Worm (Caenorhabditis elegans) whole organism, young adult: ENCODE data around the gene nhr-253.

Experiments
- D2030.7 ChIP-seq: fragments of 200-800 bp; sonication (Bioruptor generic); IDR thresholded peaks from 2 replicates; pipeline ENCODE4 v1.3.6; 2022; ENCODE audit warnings: missing genetic modification reagents, missing genetic modification characterization, missing compliant biosample characterization
- F37B4.10 ChIP-seq: fragments of 200-800 bp; sonication (Bioruptor generic); IDR thresholded peaks from 2 replicates; pipeline ENCODE4 v1.3.6; 2022; ENCODE audit warnings: missing genetic modification characterization, missing compliant biosample characterization
- F49E8.2 ChIP-seq: sonication (generic microtip); optimal IDR thresholded peaks from 3 replicates; lab custom pipeline; 2017; ENCODE audit warnings: missing genetic modification characterization, mild to moderate bottlenecking, missing compliant biosample characterization, antibody characterized with exemption, moderate library complexity; ENCODE audit not compliant: insufficient read depth
- K11D2.4 ChIP-seq: fragments of 200-800 bp; sonication (Bioruptor generic); IDR thresholded peaks from 2 replicates; pipeline ENCODE4 v1.3.6; 2022; ENCODE audit warnings: missing genetic modification reagents, missing genetic modification characterization, missing compliant biosample characterization
- T07F8.4 ChIP-seq: sonication (generic microtip); optimal IDR thresholded peaks from 2 replicates; lab custom pipeline; 2016; ENCODE audit warnings: mild to moderate bottlenecking, missing genetic modification characterization, moderate library complexity, missing compliant biosample characterization
- T26A5.8 ChIP-seq: sonication (generic microtip); optimal IDR thresholded peaks from 2 replicates; lab custom pipeline; 2016; ENCODE audit warnings: missing genetic modification characterization, missing compliant biosample characterization
- Y67H2A.10 ChIP-seq: fragments of 200-800 bp; sonication (Bioruptor generic); conservative IDR thresholded peaks from 2 replicates; pipeline ENCODE4 v1.3.6; 2022; ENCODE audit warnings: missing genetic modification reagents, missing genetic modification characterization, missing compliant biosample characterization
- ZK185.1 ChIP-seq: sonication (generic microtip); optimal IDR thresholded peaks from 2 replicates; lab custom pipeline; 2016; ENCODE audit warnings: mild to moderate bottlenecking, missing genetic modification characterization, missing compliant biosample characterization; ENCODE audit not compliant: poor library complexity, severe bottlenecking
- ama-1 ChIP-seq, 3 experiments: fragments of 150-350 bp in 1 of 3; sonication (generic microtip) in 2 of 3; optimal IDR thresholded peaks; 2 replicates each; lab custom pipeline; 2014 to 2018; ENCODE audit warnings: missing biosample characterization in 2 of 3, missing genetic modification characterization in 2 of 3, missing genetic modification reagents in 2 of 3
- attf-5 ChIP-seq: fragments of 200-800 bp; sonication (Bioruptor generic); optimal IDR thresholded peaks from 2 replicates; lab custom pipeline; 2018; ENCODE audit warnings: mild to moderate bottlenecking, missing genetic modification characterization, missing compliant biosample characterization
- ccch-3 ChIP-seq: fragments of 200-800 bp; sonication (Bioruptor generic); optimal IDR thresholded peaks from 2 replicates; lab custom pipeline; 2018; ENCODE audit warnings: mild to moderate bottlenecking, missing genetic modification characterization, missing compliant biosample characterization
- cebp-1 ChIP-seq, 2 experiments: fragments of 200-800 bp in 1 of 2; sonication (Bioruptor generic) in 1 of 2; sonication (generic microtip) in 1 of 2; IDR thresholded peaks in 1 of 2; optimal IDR thresholded peaks in 1 of 2; 2 replicates each; pipeline versions ENCODE4 v1.3.6 to Lab custom; 2017 to 2022; ENCODE audit warnings: missing compliant biosample characterization in 2 of 2, missing genetic modification characterization in 2 of 2, mild to moderate bottlenecking in 1 of 2, missing genetic modification reagents in 1 of 2, moderate library complexity in 1 of 2
- ceh-27 ChIP-seq: fragments of 200-800 bp; sonication (Bioruptor generic); optimal IDR thresholded peaks from 2 replicates; lab custom pipeline; 2018; ENCODE audit warnings: mild to moderate bottlenecking, missing genetic modification characterization, moderate library complexity, missing compliant biosample characterization
- ceh-91 ChIP-seq: fragments of 200-800 bp; sonication (Bioruptor generic); IDR thresholded peaks from 2 replicates; pipeline ENCODE4 v1.3.6; 2022; ENCODE audit warnings: missing genetic modification reagents, missing genetic modification characterization, missing compliant biosample characterization
- die-1 ChIP-seq: sonication (generic microtip); optimal IDR thresholded peaks from 2 replicates; lab custom pipeline; 2016; ENCODE audit warnings: missing genotype, mild to moderate bottlenecking, missing genetic modification characterization, missing compliant biosample characterization
- hlh-26 ChIP-seq: fragments of 200-800 bp; sonication (Bioruptor generic); conservative IDR thresholded peaks from 2 replicates; pipeline ENCODE4 v1.3.6; 2022; ENCODE audit warnings: missing genetic modification reagents, missing genetic modification characterization, missing compliant biosample characterization
- hsf-1 ChIP-seq: fragments of 200-800 bp; sonication (Bioruptor generic); IDR thresholded peaks from 2 replicates; pipeline ENCODE4 v1.3.6; 2022; ENCODE audit warnings: missing genetic modification reagents, missing genetic modification characterization, missing compliant biosample characterization
- let-526 ChIP-seq: fragments of 200-800 bp; sonication (Bioruptor generic); IDR thresholded peaks from 2 replicates; pipeline ENCODE4 v1.3.6; 2022; ENCODE audit warnings: missing genetic modification reagents, missing genetic modification characterization, missing compliant biosample characterization
- lin-26 ChIP-seq: fragments of 200-800 bp; sonication (Bioruptor generic); IDR thresholded peaks from 2 replicates; pipeline ENCODE4 v1.3.6; 2022; ENCODE audit warnings: missing genetic modification reagents, missing genetic modification characterization, missing compliant biosample characterization
- madf-3 ChIP-seq: fragments of 200-800 bp; sonication (Bioruptor generic); IDR thresholded peaks from 2 replicates; pipeline ENCODE4 v1.3.6; 2022; ENCODE audit warnings: missing genetic modification reagents, missing genetic modification characterization, missing compliant biosample characterization
- nfyb-1 ChIP-seq: fragments of 200-800 bp; sonication (Bioruptor generic); IDR thresholded peaks from 2 replicates; pipeline ENCODE4 v1.3.6; 2022; ENCODE audit warnings: missing genetic modification reagents, missing genetic modification characterization, missing compliant biosample characterization
- nhr-120 ChIP-seq: fragments of 200-800 bp; sonication (Bioruptor generic); IDR thresholded peaks from 2 replicates; pipeline ENCODE4 v1.3.6; 2022; ENCODE audit warnings: missing genetic modification characterization, missing compliant biosample characterization
- nhr-179 ChIP-seq: sonication (generic microtip); optimal IDR thresholded peaks from 2 replicates; lab custom pipeline; 2016; ENCODE audit warnings: mild to moderate bottlenecking, missing genetic modification characterization, missing compliant biosample characterization
- nhr-80 ChIP-seq: sonication (generic microtip); optimal IDR thresholded peaks from 2 replicates; lab custom pipeline; 2016; ENCODE audit warnings: missing genetic modification characterization, missing compliant biosample characterization
- rec-8 ChIP-seq, 2 experiments: sonication (generic microtip); optimal IDR thresholded peaks; 2 replicates each; lab custom pipeline; 2016; ENCODE audit warnings: mild to moderate bottlenecking in 2 of 2, missing genetic modification characterization in 2 of 2, missing genetic modification reagents in 2 of 2, missing genotype in 2 of 2, missing biosample characterization in 1 of 2, missing compliant biosample characterization in 1 of 2, moderate library complexity in 1 of 2
- rpc-1 ChIP-seq, 2 experiments: fragments of 150-350 bp in 1 of 2; sonication (generic microtip) in 1 of 2; optimal IDR thresholded peaks; 2 replicates each; lab custom pipeline; 2014 to 2018; ENCODE audit warnings: missing biosample characterization in 1 of 2, missing genetic modification characterization in 1 of 2, missing genetic modification reagents in 1 of 2, missing genotype in 1 of 2
- snpc-1.1 ChIP-seq: sonication (generic microtip); optimal IDR thresholded peaks from 2 replicates; lab custom pipeline; 2017; ENCODE audit warnings: missing genetic modification characterization, mild to moderate bottlenecking, missing compliant biosample characterization, antibody characterized with exemption, moderate library complexity, missing genotype, missing genetic modification reagents; ENCODE audit not compliant: insufficient read depth
- sptf-2 ChIP-seq: fragments of 200-800 bp; sonication (Bioruptor generic); optimal IDR thresholded peaks from 2 replicates; lab custom pipeline; 2018; ENCODE audit warnings: mild to moderate bottlenecking, missing genetic modification characterization, missing compliant biosample characterization
- tbp1 ChIP-seq: fragments of 200-800 bp; sonication (Bioruptor generic); optimal IDR thresholded peaks from 2 replicates; lab custom pipeline; 2018; ENCODE audit warnings: mild to moderate bottlenecking, missing genetic modification characterization, missing compliant biosample characterization
- tbx-9 ChIP-seq: sonication (generic microtip); optimal IDR thresholded peaks from 2 replicates; lab custom pipeline; 2016; ENCODE audit warnings: borderline replicate concordance, missing genetic modification characterization, inconsistent platforms, missing compliant biosample characterization
- zim-3 ChIP-seq: sonication (generic microtip); optimal IDR thresholded peaks from 2 replicates; lab custom pipeline; 2017; ENCODE audit warnings: mild to moderate bottlenecking, missing genetic modification characterization, moderate library complexity, missing compliant biosample characterization
- ztf-25 ChIP-seq: fragments of 200-800 bp; sonication (Bioruptor generic); IDR thresholded peaks from 2 replicates; pipeline ENCODE4 v1.3.6; 2022; ENCODE audit warnings: missing genetic modification reagents, missing genetic modification characterization, missing compliant biosample characterization
- ztf-28 ChIP-seq: fragments of 200-800 bp; sonication (Bioruptor generic); IDR thresholded peaks from 2 replicates; pipeline ENCODE4 v1.3.6; 2022; ENCODE audit warnings: missing genetic modification reagents, missing genetic modification characterization, missing compliant biosample characterization
- ztf-6 ChIP-seq: fragments of 200-800 bp; sonication (Bioruptor generic); IDR thresholded peaks from 2 replicates; pipeline ENCODE4 v1.3.6; 2022; ENCODE audit warnings: missing genetic modification reagents, missing genetic modification characterization, missing compliant biosample characterization

The nhr-253 gene

ce11 chrV:422133-422532 lies 25.7 kb downstream of the nhr-253 start, which contains the start of gene dod-20:
dod-20 (plus strand) TSS chrV:422433.
- TF ChIP-seq T07F8.4 (tag; lab: Kevin White, UChicago) (no peak), nhr-80 (peak; percentile 34), cebp-1 (GFP tag; IDR thresholded peaks at IDR 0.05; lab: Robert Waterston, UW) (0 out of 2 replicates have a peak, but pooled peaks have one; percentile 22), cebp-1 (tag; optimal IDR thresholded peaks at IDR 0.05; lab: Kevin White, UChicago) (no peak), hlh-26 (GFP tag; lab: Robert Waterston, UW) (no peak)

DNA sequence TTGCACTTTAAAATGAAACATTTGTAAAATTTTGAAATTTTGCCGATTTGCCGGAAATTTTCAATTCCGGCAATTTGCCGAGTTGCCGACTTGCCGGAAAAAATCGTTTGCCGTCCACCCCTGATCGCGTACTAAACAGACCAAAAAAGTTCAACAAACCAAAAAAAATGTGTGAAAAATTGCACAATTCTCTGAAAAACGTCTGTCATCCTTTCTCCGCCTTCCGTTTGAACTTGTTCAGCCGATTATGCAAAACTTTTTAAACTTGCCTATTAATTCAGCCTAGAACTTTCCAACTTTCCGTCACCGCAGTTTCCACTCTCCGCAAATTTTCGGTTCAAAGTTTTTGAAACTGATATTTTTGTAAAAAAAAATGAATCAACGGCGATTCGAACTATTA lies 27.7 kb downstream of the nhr-253 start, which contains the start of gene B0554.5:
Gene B0554.5, plus strand, starts transcription at position 301 of the 400 bp plus-strand sequence.
- no peak for TF ChIP-seq hsf-1
- TF ChIP-seq rpc-1 (optimal IDR thresholded peaks at IDR 0.05; lab: Kevin White, UChicago) = no peak
- TF ChIP-seq rpc-1 (tag; optimal IDR thresholded peaks at IDR 0.05; lab: Kevin White, UChicago) = no peak
- no peak for TF ChIP-seq ztf-25 (GFP tag; lab: Robert Waterston, UW)
- no peak for TF ChIP-seq nhr-120 (GFP tag; lab: Robert Waterston, UW)
- TF ChIP-seq madf-3 (GFP tag; lab: Robert Waterston, UW) = no peak
- TF ChIP-seq ama-1 (optimal IDR thresholded peaks at IDR 0.05; lab: Kevin White, UChicago) = no peak
- no peak for TF ChIP-seq ama-1 (GFP tag; optimal IDR thresholded peaks at IDR 0.05; lab: Kevin White, UChicago)
- TF ChIP-seq D2030.7 (GFP tag; lab: Robert Waterston, UW) = no peak
- TF ChIP-seq let-526 (GFP tag; lab: Robert Waterston, UW) = no peak
- no peak for TF ChIP-seq F49E8.2 (tag; lab: Kevin White, UChicago)
- no peak for TF ChIP-seq ceh-91 (GFP tag; lab: Robert Waterston, UW)
- no peak for TF ChIP-seq snpc-1.1 (tag; lab: Kevin White, UChicago)
- TF ChIP-seq sptf-2 = no peak
- no peak for TF ChIP-seq attf-5 (GFP tag; lab: Kevin White, UChicago)
- no peak for TF ChIP-seq ceh-27
- TF ChIP-seq F37B4.10 (GFP tag; lab: Robert Waterston, UW) = no peak
- TF ChIP-seq K11D2.4 = no peak
- no peak for TF ChIP-seq zim-3 (tag; lab: Kevin White, UChicago)
- TF ChIP-seq, all 124 proteins: peak for 0

DNA sequence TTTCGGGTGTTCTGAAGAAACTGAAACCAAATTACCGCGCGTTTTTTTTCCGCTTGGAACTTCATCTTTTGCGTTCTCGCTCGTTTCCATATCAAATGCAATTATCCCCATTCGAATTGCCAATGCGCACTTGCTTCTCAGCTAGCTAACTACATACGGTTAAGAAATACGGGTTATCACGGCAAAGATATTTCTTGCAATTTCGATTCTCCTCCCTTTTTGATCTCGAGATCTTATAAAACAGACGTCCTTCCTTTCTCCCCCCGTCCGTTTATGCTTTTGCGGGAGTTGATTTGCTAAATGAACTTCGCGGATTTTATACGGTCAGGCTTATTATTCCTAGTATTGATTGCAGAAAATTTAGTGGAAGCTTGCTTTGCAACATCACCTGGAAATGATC lies 32.5 kb downstream of the nhr-253 start, which contains the start of gene B0554.4:
Gene B0554.4, plus strand, starts transcription at position 301 of the 400 bp plus-strand sequence.
- TF ChIP-seq T26A5.8 (tag; lab: Kevin White, UChicago) (no peak), ZK185.1 (no peak), tbp1 (no peak), D2030.7 (GFP tag; lab: Robert Waterston, UW) (no peak), tbx-9 (tag; lab: Kevin White, UChicago) (no peak), lin-26 (no peak), ztf-28 (GFP tag; lab: Robert Waterston, UW) (no peak), die-1 (tag; lab: Kevin White, UChicago) (no peak), nfyb-1 (GFP tag; lab: Robert Waterston, UW) (no peak), rec-8 (tag; optimal IDR thresholded peaks at IDR 0.05; lab: Kevin White, UChicago) (no peak), ztf-6 (no peak), Y67H2A.10 (GFP tag; lab: Robert Waterston, UW) (no peak), ccch-3 (GFP tag; lab: Kevin White, UChicago) (no peak), nhr-179 (tag; lab: Kevin White, UChicago) (no peak)
